Worm (Caenorhabditis elegans) whole organism, L4/young adult: ENCODE results near the gene Y46G5A.36.

Experiments
- W03F9.2 ChIP-seq: fragments of 150-350 bp; optimal IDR thresholded peaks from 2 replicates; lab custom pipeline; 2014; ENCODE audit warnings: missing biosample characterization, missing genetic modification characterization
- dao-5 ChIP-seq: sonication (generic microtip); optimal IDR thresholded peaks from 2 replicates; lab custom pipeline; 2016; ENCODE audit warnings: missing genotype, missing genetic modification characterization, moderate library complexity, missing compliant biosample characterization
- him-1 ChIP-seq: sonication (generic microtip); optimal IDR thresholded peaks from 2 replicates; lab custom pipeline; 2016; ENCODE audit warnings: missing genotype, missing genetic modification reagents, missing genetic modification characterization, missing compliant biosample characterization

DNA sequence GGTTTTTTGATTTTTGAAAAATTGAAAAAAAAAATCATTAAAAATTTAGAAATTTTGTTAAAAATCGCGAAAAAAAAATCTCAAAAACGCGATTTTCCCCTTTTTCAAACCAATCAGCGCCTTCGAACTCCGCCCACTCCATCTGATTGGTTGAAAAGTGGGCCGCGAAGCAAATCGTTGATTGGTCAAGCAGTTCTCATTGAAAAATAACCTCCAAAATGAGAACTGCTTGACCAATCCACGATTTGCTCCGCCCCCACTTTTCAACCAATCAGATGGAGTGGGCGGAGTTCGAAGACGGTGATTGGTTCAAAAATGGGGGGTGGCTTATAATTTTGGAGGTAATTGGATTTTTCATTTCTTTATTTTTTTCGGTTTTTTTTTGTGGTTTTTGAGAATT is 33.1 kb upstream of the Y46G5A.36 start:
- TF ChIP-seq W03F9.2 (no peak), dao-5 (tag; lab: Kevin White, UChicago) (no peak), him-1 (no peak)
